Worm (Caenorhabditis elegans): ENCODE results near the gene dhcr-24.

Gene dhcr-24

ce11 chrX:2595027-2595756, 31.2 kb upstream of the dhcr-24 start (continued):
- TF ChIP-seq nhr-71 (tag; optimal IDR thresholded peaks at IDR 0.05) (peak; percentile 68), egl-13 (tag; optimal IDR thresholded peaks at IDR 0.05) (no peak), fkh-10 (GFP tag; optimal IDR thresholded peaks at IDR 0.05) (peak; percentile 72), pag-3 (tag; optimal IDR thresholded peaks at IDR 0.05; ENCODE audit: borderline replicate concordance, insufficient read depth) (peak; percentile 28)

ce11 chrX:2593703-2594102, 29.8 kb upstream of the dhcr-24 start, which contains the start of the genes nhr-40 and T03G6.7:
TSS of gene nhr-40 (plus strand) at chrX:2594003.
TSS of gene T03G6.7 (plus strand) at chrX:2594039.
- TF ChIP-seq snpc-4 (tag; optimal IDR thresholded peaks at IDR 0.05) (no peak), elt-3 (tag; optimal IDR thresholded peaks at IDR 0.05) (no peak), ces-1 (GFP tag; optimal IDR thresholded peaks at IDR 0.05) (no peak), efl-3 (GFP tag; optimal IDR thresholded peaks at IDR 0.05) (no peak), unc-30 (tag; optimal IDR thresholded peaks at IDR 0.05) (no peak), ztf-4 (tag; optimal IDR thresholded peaks at IDR 0.05) (no peak), alr-1 (tag; optimal IDR thresholded peaks at IDR 0.05; ENCODE audit: borderline replicate concordance) (no peak)

- TF ChIP-seq grh-1 (GFP tag; IDR thresholded peaks at IDR 0.05) (no peak), lin-14 (GFP tag; optimal IDR thresholded peaks at IDR 0.05) (peak; percentile 35), unc-98 (GFP tag; IDR thresholded peaks at IDR 0.05) (no peak), lin-35 (GFP tag; optimal IDR thresholded peaks at IDR 0.05) (peak in 1 of 2 experiments; percentile 7), xbp-1 (tag; optimal IDR thresholded peaks at IDR 0.05) (no peak), pqm-1 (tag; optimal IDR thresholded peaks at IDR 0.05) (no peak), pax-3 (tag; optimal IDR thresholded peaks at IDR 0.05) (no peak), nhr-20 (tag; optimal IDR thresholded peaks at IDR 0.05) (peak; percentile 39), egl-27 (tag; optimal IDR thresholded peaks at IDR 0.05) (no peak), unc-86 (tag; optimal IDR thresholded peaks at IDR 0.05) (no peak), aly-2 (tag; optimal IDR thresholded peaks at IDR 0.05) (no peak), sup-37 (GFP tag; optimal IDR thresholded peaks at IDR 0.05) (no peak), ceh-8 (GFP tag; optimal IDR thresholded peaks at IDR 0.05) (no peak), blmp-1 (tag; optimal IDR thresholded peaks at IDR 0.05) (peak; percentile 60), mdl-1 (tag; optimal IDR thresholded peaks at IDR 0.05) (peak in 1 of 2 experiments; percentile 4), unc-130 (tag; optimal IDR thresholded peaks at IDR 0.05) (no peak), unc-62 (GFP tag; optimal IDR thresholded peaks at IDR 0.05) (no peak), lsy-2 (tag; optimal IDR thresholded peaks at IDR 0.05) (peak in 1 of 2 experiments; percentile 11), elt-3 (tag; optimal IDR thresholded peaks at IDR 0.05) (peak in 1 of 6 experiments; percentile 34), pag-3 (tag; optimal IDR thresholded peaks at IDR 0.05; ENCODE audit: borderline replicate concordance, insufficient read depth) (peak; percentile 8)
Observed at ce11 chrX:2592670-2593280, 28.8 kb upstream of the dhcr-24 start.

ce11 chrX:2591586-2592000, 27.6 kb upstream of the dhcr-24 start:
- no peak for TF ChIP-seq aha-1 (tag; optimal IDR thresholded peaks at IDR 0.05)
- TF ChIP-seq dpl-1 (GFP tag; optimal IDR thresholded peaks at IDR 0.05), result peak; percentile 30 to 42 (median 38)
- TF ChIP-seq unc-62 (GFP tag; optimal IDR thresholded peaks at IDR 0.05), result no peak
- TF ChIP-seq pag-3 (tag; optimal IDR thresholded peaks at IDR 0.05; ENCODE audit: borderline replicate concordance, insufficient read depth), result no peak
- TF ChIP-seq ceh-8 (GFP tag; optimal IDR thresholded peaks at IDR 0.05), result no peak
- no peak for TF ChIP-seq tlp-1 (tag; optimal IDR thresholded peaks at IDR 0.05)
- no peak for TF ChIP-seq fos-1 (tag; optimal IDR thresholded peaks at IDR 0.05)
- TF ChIP-seq hlh-4 (tag; optimal IDR thresholded peaks at IDR 0.05), result no peak
- no peak for TF ChIP-seq ceh-90 (tag; optimal IDR thresholded peaks at IDR 0.05)
- peak; percentile 48 for TF ChIP-seq C16A3.4 (tag; optimal IDR thresholded peaks at IDR 0.05)
- peak; percentile 49 for TF ChIP-seq xbp-1 (tag; optimal IDR thresholded peaks at IDR 0.05)
- TF ChIP-seq mef-2 (tag; optimal IDR thresholded peaks at IDR 0.05), result no peak
- no peak for TF ChIP-seq hlh-17 (GFP tag; optimal IDR thresholded peaks at IDR 0.05; ENCODE audit: borderline replicate concordance)
- peak; percentile 8 to 41 for TF ChIP-seq efl-1 (optimal IDR thresholded peaks at IDR 0.05)
- peak in 1 of 2 experiments; percentile 28 for TF ChIP-seq efl-1 (GFP tag; optimal IDR thresholded peaks at IDR 0.05 in 1 of 2)
- peak; percentile 70 for TF ChIP-seq rnt-1 (tag; optimal IDR thresholded peaks at IDR 0.05)
- no peak for TF ChIP-seq sup-37 (GFP tag; optimal IDR thresholded peaks at IDR 0.05)
- no peak for TF ChIP-seq F16B12.6 (tag; optimal IDR thresholded peaks at IDR 0.05)
- peak; percentile 85 for TF ChIP-seq snu-23 (GFP tag; optimal IDR thresholded peaks at IDR 0.05)
- TF ChIP-seq lir-3 (tag; optimal IDR thresholded peaks at IDR 0.05; ENCODE audit: poor library complexity), result no peak
- no peak for TF ChIP-seq fkh-4 (tag; optimal IDR thresholded peaks at IDR 0.05; ENCODE audit: borderline replicate concordance)

Data from whole organism, L1 larva.